ENCODE assay signal across 1 fruit fly cellular context in the genomic region with DNA sequence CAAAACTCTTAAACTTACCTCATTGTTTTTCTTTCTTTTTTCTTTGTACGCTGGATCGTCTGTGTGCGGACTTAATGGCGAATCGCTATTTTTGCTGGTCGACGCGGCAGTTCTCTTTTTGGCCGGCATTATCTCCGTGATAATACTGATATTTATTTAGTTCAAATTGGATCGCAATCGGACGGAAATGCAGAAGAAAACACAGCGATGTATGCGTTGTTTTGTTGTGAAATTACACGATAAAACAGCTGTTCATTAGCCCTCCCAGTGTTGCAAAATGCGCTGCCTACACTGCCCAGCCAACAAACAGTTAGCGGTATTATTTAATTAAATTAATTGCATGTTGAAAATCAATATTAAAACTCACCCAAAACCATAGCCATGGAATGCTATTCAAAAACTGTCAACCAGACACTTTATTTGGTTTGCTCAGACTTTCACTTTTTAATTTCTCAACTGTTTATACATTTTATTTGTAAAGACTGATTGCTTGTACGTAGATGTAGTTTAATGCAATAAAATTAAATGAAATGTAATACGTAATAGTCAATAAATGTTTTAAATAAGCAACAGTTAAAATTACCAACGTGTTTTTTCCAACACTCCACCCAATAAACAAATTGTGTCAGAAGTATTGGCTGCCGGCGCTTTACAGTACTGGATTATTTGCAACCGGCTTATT.
A peak's percentile ranks its signal among the peaks of the same experiment; 100 is the strongest.
TF ChIP-seq lines count a peak whose summit lies in the region.

A gene (minus strand): TSS at position 205 of the 682 bp plus-strand sequence.
A gene (plus strand): TSS at position 431 of the 682 bp plus-strand sequence.

TF ChIP-seq in whole organism, embryonic, 481 proteins besides CTCF, POLR2A, EP300 and RAD21 (continued from another document and continues in another):
- TF ChIP-seq sqz (GFP tag; optimal IDR thresholded peaks at IDR 0.05; lab: Kevin White, UChicago) (peak; percentile 78), sd (tag; optimal IDR thresholded peaks at IDR 0.05; lab: Kevin White, UChicago) (no peak), ftz-f1 (GFP tag; optimal IDR thresholded peaks at IDR 0.05; lab: Kevin White, UChicago) (peak; percentile 16), abd-A (tag; optimal IDR thresholded peaks at IDR 0.05; lab: Kevin White, UChicago) (no peak), Meics (GFP tag; optimal IDR thresholded peaks at IDR 0.05; lab: Kevin White, UChicago) (peak; percentile 94), prd (optimal IDR thresholded peaks at IDR 0.05; lab: Kevin White, UChicago) (no peak), prd (GFP tag; IDR thresholded peaks at IDR 0.05; lab: Robert Waterston, UW) (peak; percentile 89), vnd (GFP tag; IDR thresholded peaks at IDR 0.05; lab: Robert Waterston, UW; ENCODE audit: partially characterized antibody) (no peak), CG31224 (GFP tag; IDR thresholded peaks at IDR 0.05; lab: Robert Waterston, UW) (peak; percentile 81), CG7928 (GFP tag; optimal IDR thresholded peaks at IDR 0.05; lab: Kevin White, UChicago) (peak; percentile 69), CG3847 (GFP tag; IDR thresholded peaks at IDR 0.05; lab: Robert Waterston, UW) (peak; percentile 89), CG6683 (GFP tag; optimal IDR thresholded peaks at IDR 0.05; lab: Kevin White, UChicago) (peak; percentile 88), tgo (GFP tag; IDR thresholded peaks at IDR 0.05; lab: Robert Waterston, UW) (peak; percentile 85), CG7357 (GFP tag; IDR thresholded peaks at IDR 0.05; lab: Robert Waterston, UW) (peak; percentile 66; the same call in 2 of the 3 replicates), Dref (GFP tag; IDR thresholded peaks at IDR 0.05; lab: Robert Waterston, UW) (no peak), CG7556 (GFP tag; optimal IDR thresholded peaks at IDR 0.05; lab: Kevin White, UChicago) (peak; percentile 96), Med (GFP tag; lab: Kevin White, UChicago) (peak; percentile 99), trem (tag; optimal IDR thresholded peaks at IDR 0.05; lab: Kevin White, UChicago) (peak; percentile 84), Side (GFP tag; optimal IDR thresholded peaks at IDR 0.05; lab: Kevin White, UChicago) (peak; percentile 92), pan (optimal IDR thresholded peaks at IDR 0.05; lab: Kevin White, UChicago) (no peak), pan (GFP tag; optimal IDR thresholded peaks at IDR 0.05 in 1 of 2, IDR thresholded peaks at IDR 0.05 in 1 of 2) (peak in 1 of 2 experiments; percentile 92), sim (GFP tag; IDR thresholded peaks at IDR 0.05; lab: Robert Waterston, UW) (peak; percentile 68; the same call in 1 of the 2 replicates), shn (GFP tag; optimal IDR thresholded peaks at IDR 0.05; lab: Kevin White, UChicago) (peak; percentile 90), Mrtf (GFP tag; IDR thresholded peaks at IDR 0.05; lab: Robert Waterston, UW) (peak; percentile 81), CG11695 (GFP tag; IDR thresholded peaks at IDR 0.05; lab: Robert Waterston, UW) (peak; percentile 91), Ada2b (GFP tag; IDR thresholded peaks at IDR 0.05; lab: Robert Waterston, UW) (peak; percentile 87), chn (GFP tag; optimal IDR thresholded peaks at IDR 0.05; lab: Kevin White, UChicago) (peak; percentile 96), chinmo (GFP tag; IDR thresholded peaks at IDR 0.05; lab: Robert Waterston, UW; ENCODE audit: partially characterized antibody) (0 out of 4 replicates have a peak, but pooled peaks have one; percentile 4), Ptx1 (GFP tag; IDR thresholded peaks at IDR 0.05; lab: Robert Waterston, UW) (peak; percentile 90), CoRest (tag; optimal IDR thresholded peaks at IDR 0.05; lab: Kevin White, UChicago) (peak; percentile 95), Gsc (GFP tag; IDR thresholded peaks at IDR 0.05; lab: Robert Waterston, UW) (peak; percentile 58; the same call in 1 of the 2 replicates), CG8290 (GFP tag; optimal IDR thresholded peaks at IDR 0.05; lab: Kevin White, UChicago) (peak; percentile 87), CG8290 (tag; optimal IDR thresholded peaks at IDR 0.05; lab: Kevin White, UChicago) (peak; percentile 81 to 92), lilli (GFP tag; optimal IDR thresholded peaks at IDR 0.05; lab: Kevin White, UChicago) (peak; percentile 97), gem (tag; optimal IDR thresholded peaks at IDR 0.05; lab: Kevin White, UChicago) (peak; percentile 96), CG6854 (GFP tag; optimal IDR thresholded peaks at IDR 0.05; lab: Kevin White, UChicago) (peak; percentile 87), CG13287 (GFP tag; IDR thresholded peaks at IDR 0.05; lab: Robert Waterston, UW; ENCODE audit: partially characterized antibody) (no peak), HLH54F (GFP tag; optimal IDR thresholded peaks at IDR 0.05; lab: Kevin White, UChicago) (peak; percentile 96), nerfin-2 (GFP tag; IDR thresholded peaks at IDR 0.05; lab: Robert Waterston, UW; ENCODE audit: partially characterized antibody) (no peak), CG16815 (GFP tag; optimal IDR thresholded peaks at IDR 0.05; lab: Kevin White, UChicago) (peak; percentile 93), PHDP (tag; optimal IDR thresholded peaks at IDR 0.05; lab: Kevin White, UChicago) (peak; percentile 92), CG4424 (GFP tag; optimal IDR thresholded peaks at IDR 0.05; lab: Kevin White, UChicago) (peak; percentile 96), CG12104 (GFP tag; optimal IDR thresholded peaks at IDR 0.05; lab: Kevin White, UChicago) (peak; percentile 95), br (optimal IDR thresholded peaks at IDR 0.05; lab: Kevin White, UChicago) (no peak), CG3407 (GFP tag; optimal IDR thresholded peaks at IDR 0.05; lab: Kevin White, UChicago) (peak; percentile 84), Dad (GFP tag; optimal IDR thresholded peaks at IDR 0.05; lab: Kevin White, UChicago) (peak; percentile 94), Sox102F (GFP tag; optimal IDR thresholded peaks at IDR 0.05; lab: Kevin White, UChicago) (peak; percentile 93), Six4 (GFP tag; optimal IDR thresholded peaks at IDR 0.05; lab: Kevin White, UChicago) (peak; percentile 94), Bdp1 (GFP tag; optimal IDR thresholded peaks at IDR 0.05; lab: Kevin White, UChicago) (peak; percentile 90), CHES-1-like (GFP tag; optimal IDR thresholded peaks at IDR 0.05; lab: Kevin White, UChicago) (peak; percentile 89), CG6813 (GFP tag; optimal IDR thresholded peaks at IDR 0.05; lab: Kevin White, UChicago) (peak; percentile 83), tna (GFP tag; IDR thresholded peaks at IDR 0.05; lab: Robert Waterston, UW; ENCODE audit: partially characterized antibody) (no peak), gt (GFP tag; IDR thresholded peaks at IDR 0.05; lab: Robert Waterston, UW) (peak; percentile 45; the same call in 1 of the 2 replicates), gro (GFP tag; optimal IDR thresholded peaks at IDR 0.05; lab: Kevin White, UChicago) (peak; percentile 96), ranshi (GFP tag; IDR thresholded peaks at IDR 0.05; lab: Robert Waterston, UW) (peak; percentile 87), Sry-δ (GFP tag; optimal IDR thresholded peaks at IDR 0.05; lab: Kevin White, UChicago) (peak; percentile 60), dm (GFP tag; optimal IDR thresholded peaks at IDR 0.05; lab: Kevin White, UChicago) (peak; percentile 86), CG9817 (tag; optimal IDR thresholded peaks at IDR 0.05; lab: Kevin White, UChicago) (peak; percentile 84), CG10274 (GFP tag; optimal IDR thresholded peaks at IDR 0.05; lab: Kevin White, UChicago) (peak; percentile 78), dmrt99B (tag; optimal IDR thresholded peaks at IDR 0.05; lab: Kevin White, UChicago) (peak; percentile 91), CG11398 (GFP tag; optimal IDR thresholded peaks at IDR 0.05; lab: Kevin White, UChicago) (peak; percentile 83), CG8089 (GFP tag; optimal IDR thresholded peaks at IDR 0.05; lab: Kevin White, UChicago) (peak; percentile 92), CG34376 (GFP tag; optimal IDR thresholded peaks at IDR 0.05; lab: Kevin White, UChicago) (peak; percentile 95), CG12744 (GFP tag; optimal IDR thresholded peaks at IDR 0.05; lab: Kevin White, UChicago) (peak; percentile 94), Eip74EF (GFP tag; optimal IDR thresholded peaks at IDR 0.05; lab: Kevin White, UChicago) (peak in 1 of 2 experiments; percentile 84), Hr78 (GFP tag; optimal IDR thresholded peaks at IDR 0.05; lab: Kevin White, UChicago) (peak in 1 of 2 experiments; percentile 54), Vsx1 (GFP tag; optimal IDR thresholded peaks at IDR 0.05; lab: Kevin White, UChicago) (peak; percentile 84), CG30020 (tag; optimal IDR thresholded peaks at IDR 0.05; lab: Kevin White, UChicago) (peak; percentile 79), CG18011 (GFP tag; optimal IDR thresholded peaks at IDR 0.05; lab: Kevin White, UChicago) (peak; percentile 88), chif (GFP tag; optimal IDR thresholded peaks at IDR 0.05; lab: Kevin White, UChicago) (peak; percentile 84 to 95), CG1647 (GFP tag; optimal IDR thresholded peaks at IDR 0.05; lab: Kevin White, UChicago) (peak; percentile 91), trh (GFP tag; optimal IDR thresholded peaks at IDR 0.05; lab: Kevin White, UChicago) (peak; percentile 91), CG7839 (tag; optimal IDR thresholded peaks at IDR 0.05; lab: Kevin White, UChicago) (peak; percentile 94), sna (GFP tag; IDR thresholded peaks at IDR 0.05; lab: Robert Waterston, UW; ENCODE audit: partially characterized antibody) (no peak), mam (GFP tag; optimal IDR thresholded peaks at IDR 0.05; lab: Kevin White, UChicago) (peak; percentile 96), Atf6 (GFP tag; IDR thresholded peaks at IDR 0.05; lab: Robert Waterston, UW) (peak; percentile 89), Dfd (GFP tag; optimal IDR thresholded peaks at IDR 0.05; lab: Kevin White, UChicago) (no peak), CG17385 (GFP tag; optimal IDR thresholded peaks at IDR 0.05; lab: Kevin White, UChicago) (peak; percentile 91), Oli (tag; optimal IDR thresholded peaks at IDR 0.05; lab: Kevin White, UChicago) (peak; percentile 93), ERR (GFP tag; optimal IDR thresholded peaks at IDR 0.05; lab: Kevin White, UChicago) (peak; percentile 88), Sry-β (GFP tag; optimal IDR thresholded peaks at IDR 0.05; lab: Kevin White, UChicago) (peak; percentile 37), CG4730 (GFP tag; IDR thresholded peaks at IDR 0.05; lab: Robert Waterston, UW) (peak; percentile 73), CG13894 (tag; optimal IDR thresholded peaks at IDR 0.05; lab: Kevin White, UChicago) (peak; percentile 86), oc (tag; optimal IDR thresholded peaks at IDR 0.05; lab: Kevin White, UChicago) (peak; percentile 76), pum (GFP tag; optimal IDR thresholded peaks at IDR 0.05; lab: Kevin White, UChicago) (peak; percentile 93), CG14441 (GFP tag; IDR thresholded peaks at IDR 0.05; lab: Robert Waterston, UW) (peak; percentile 87), Nf-YA (GFP tag; IDR thresholded peaks at IDR 0.05; lab: Robert Waterston, UW) (peak; percentile 61), CG14965 (GFP tag; optimal IDR thresholded peaks at IDR 0.05; lab: Kevin White, UChicago; ENCODE audit: borderline replicate concordance) (peak; percentile 50), CG11696 (GFP tag; IDR thresholded peaks at IDR 0.05; lab: Robert Waterston, UW) (peak; percentile 65), tin (GFP tag; optimal IDR thresholded peaks at IDR 0.05; lab: Kevin White, UChicago) (peak; percentile 94), gcm (GFP tag; optimal IDR thresholded peaks at IDR 0.05; lab: Kevin White, UChicago) (peak; percentile 89), Kr (GFP tag; optimal IDR thresholded peaks at IDR 0.05; lab: Kevin White, UChicago) (no peak), Rfx (GFP tag; IDR thresholded peaks at IDR 0.05; lab: Robert Waterston, UW) (peak; percentile 90), pita (GFP tag; optimal IDR thresholded peaks at IDR 0.05; lab: Kevin White, UChicago) (no peak), caup (GFP tag; optimal IDR thresholded peaks at IDR 0.05; lab: Kevin White, UChicago; ENCODE audit: severe bottlenecking) (peak; percentile 95), CG8388 (GFP tag; optimal IDR thresholded peaks at IDR 0.05; lab: Kevin White, UChicago) (peak; percentile 91), twi (tag; optimal IDR thresholded peaks at IDR 0.05; lab: Kevin White, UChicago) (peak; percentile 77), BEAF-32 (GFP tag; optimal IDR thresholded peaks at IDR 0.05; lab: Kevin White, UChicago) (peak; percentile 46), CG9727 (GFP tag; optimal IDR thresholded peaks at IDR 0.05; lab: Kevin White, UChicago) (peak; percentile 96), Asciz (GFP tag; optimal IDR thresholded peaks at IDR 0.05; lab: Kevin White, UChicago) (peak; percentile 89), CG10209 (GFP tag; optimal IDR thresholded peaks at IDR 0.05; lab: Kevin White, UChicago) (peak; percentile 96), CG33213 (GFP tag; optimal IDR thresholded peaks at IDR 0.05; lab: Kevin White, UChicago) (peak; percentile 88), vvl (GFP tag; IDR thresholded peaks at IDR 0.05; lab: Robert Waterston, UW) (peak; percentile 89), exex (tag; optimal IDR thresholded peaks at IDR 0.05; lab: Kevin White, UChicago) (peak; percentile 72), Awh (GFP tag; IDR thresholded peaks at IDR 0.05; lab: Robert Waterston, UW) (peak; percentile 73; the same call in 1 of the 2 replicates), Elba2 (GFP tag; optimal IDR thresholded peaks at IDR 0.05; lab: Kevin White, UChicago) (peak; percentile 97), NFAT (GFP tag; IDR thresholded peaks at IDR 0.05; lab: Robert Waterston, UW) (peak; percentile 74), Trl (optimal IDR thresholded peaks at IDR 0.05; lab: Kevin White, UChicago) (no peak), Trl (GFP tag; optimal IDR thresholded peaks at IDR 0.05; lab: Kevin White, UChicago) (peak; percentile 92), CG16863 (GFP tag; optimal IDR thresholded peaks at IDR 0.05; lab: Kevin White, UChicago) (peak; percentile 94), knrl (GFP tag; IDR thresholded peaks at IDR 0.05; lab: Robert Waterston, UW; ENCODE audit: partially characterized antibody) (no peak), Neu2 (GFP tag; optimal IDR thresholded peaks at IDR 0.05; lab: Kevin White, UChicago; ENCODE audit: borderline replicate concordance) (peak; percentile 56), CG8359 (GFP tag; optimal IDR thresholded peaks at IDR 0.05; lab: Kevin White, UChicago; ENCODE audit: borderline replicate concordance) (peak; percentile 74), stc (GFP tag; IDR thresholded peaks at IDR 0.05; lab: Robert Waterston, UW) (peak; percentile 84), bsh (GFP tag; optimal IDR thresholded peaks at IDR 0.05; lab: Kevin White, UChicago) (peak; percentile 84 to 92), Atf3 (GFP tag; optimal IDR thresholded peaks at IDR 0.05; lab: Kevin White, UChicago) (peak; percentile 93), CG31388 (GFP tag; optimal IDR thresholded peaks at IDR 0.05; lab: Kevin White, UChicago) (peak; percentile 82), CG6175 (GFP tag; IDR thresholded peaks at IDR 0.05; lab: Robert Waterston, UW) (peak; percentile 61; the same call in 1 of the 3 replicates), Chrac-16 (GFP tag; optimal IDR thresholded peaks at IDR 0.05; lab: Kevin White, UChicago) (peak; percentile 93)
